Worm (Caenorhabditis elegans) whole organism, midembryonic: ENCODE measurements around the gene C03B1.4.
A peak's percentile ranks its signal among the peaks of the same experiment; 100 is the strongest.

Source experiments
- T22C8.4 ChIP-seq: fragments of 200-800 bp; sonication (Bioruptor generic); IDR thresholded peaks from 2 replicates; pipeline ENCODE4 v1.3.6; 2022; ENCODE audit warnings: missing genetic modification characterization, missing compliant biosample characterization
- cog-1 ChIP-seq: sonication (generic microtip); optimal IDR thresholded peaks from 2 replicates; lab custom pipeline; 2016; ENCODE audit warnings: missing genetic modification characterization, missing compliant biosample characterization
- flt-1 ChIP-seq: fragments of 200-800 bp; sonication (Bioruptor generic); IDR thresholded peaks from 2 replicates; pipeline ENCODE4 v1.3.6; 2022; ENCODE audit warnings: missing genetic modification characterization, missing compliant biosample characterization
- klf-2 ChIP-seq: fragments of 200-800 bp; sonication (Bioruptor generic); conservative IDR thresholded peaks from 2 replicates; pipeline ENCODE4 v1.3.6; 2022; ENCODE audit warnings: missing genetic modification reagents, missing genetic modification characterization, missing compliant biosample characterization
- med-1 ChIP-seq: sonication (generic microtip); optimal IDR thresholded peaks from 2 replicates; lab custom pipeline; 2017; ENCODE audit warnings: missing genetic modification characterization, mild to moderate bottlenecking, missing compliant biosample characterization, antibody characterized with exemption, missing genetic modification reagents; ENCODE audit not compliant: insufficient read depth
- ref-1 ChIP-seq: fragments of 200-800 bp; sonication (Bioruptor generic); conservative IDR thresholded peaks from 2 replicates; pipeline ENCODE4 v1.3.6; 2022; ENCODE audit warnings: missing genetic modification reagents, missing genetic modification characterization, missing compliant biosample characterization
- tab-1 ChIP-seq: fragments of 200-800 bp; sonication (Bioruptor generic); IDR thresholded peaks from 2 replicates; pipeline ENCODE4 v1.3.6; 2022; ENCODE audit warnings: missing genetic modification characterization, missing compliant biosample characterization
- ztf-23 ChIP-seq: fragments of 200-800 bp; sonication (Bioruptor generic); IDR thresholded peaks from 2 replicates; pipeline ENCODE4 v1.3.6; 2022; ENCODE audit warnings: missing genetic modification reagents, missing genetic modification characterization, missing compliant biosample characterization
- ztf-29 ChIP-seq: fragments of 200-800 bp; sonication (Bioruptor generic); IDR thresholded peaks from 2 replicates; pipeline ENCODE4 v1.3.6; 2022; ENCODE audit warnings: missing genetic modification reagents, missing genetic modification characterization, missing compliant biosample characterization

C03B1.4 gene

ce11 chrX:6355030-6355635, 9.2 kb upstream of the C03B1.4 start, which contains the start of gene C03B1.5:
Gene C03B1.5 (plus strand): TSS chrX:6355585.
- TF ChIP-seq tab-1 (GFP tag; lab: Robert Waterston, UW) (no peak), T22C8.4 (no peak), klf-2 (GFP tag; lab: Robert Waterston, UW) (no peak), flt-1 (GFP tag; lab: Robert Waterston, UW) (no peak), med-1 (no peak), ref-1 (GFP tag; lab: Robert Waterston, UW) (no peak)

ce11 chrX:6357772-6358171, 6.5 kb upstream of the C03B1.4 start, which contains the start of gene C03B1.10:
Gene C03B1.10 (minus strand): TSS chrX:6357872.
- TF ChIP-seq tab-1 (GFP tag; lab: Robert Waterston, UW) (no peak), ref-1 (GFP tag; lab: Robert Waterston, UW) (no peak), T22C8.4 (no peak), klf-2 (GFP tag; lab: Robert Waterston, UW) (no peak), flt-1 (GFP tag; lab: Robert Waterston, UW) (no peak), med-1 (no peak), ztf-29 (no peak), ztf-23 (GFP tag; lab: Robert Waterston, UW) (no peak), cog-1 (no peak)

ce11 chrX:6360077-6360476, 4.2 kb upstream of the C03B1.4 start:
- TF ChIP-seq ztf-23 (GFP tag; lab: Robert Waterston, UW) (no peak), klf-2 (GFP tag; lab: Robert Waterston, UW) (no peak), tab-1 (GFP tag; lab: Robert Waterston, UW) (no peak), ztf-29 (no peak), med-1 (no peak), ref-1 (GFP tag; lab: Robert Waterston, UW) (no peak), cog-1 (no peak), flt-1 (GFP tag; lab: Robert Waterston, UW) (no peak)

ce11 chrX:6360658-6361057, 3.6 kb upstream of the C03B1.4 start, which contains the start of gene C03B1.14:
Gene C03B1.14 (minus strand): TSS chrX:6360758.
- TF ChIP-seq klf-2 (GFP tag; lab: Robert Waterston, UW) (no peak), cog-1 (no peak), tab-1 (GFP tag; lab: Robert Waterston, UW) (no peak), ref-1 (GFP tag; lab: Robert Waterston, UW) (no peak), flt-1 (GFP tag; lab: Robert Waterston, UW) (no peak), ztf-29 (no peak), ztf-23 (GFP tag; lab: Robert Waterston, UW) (no peak), T22C8.4 (no peak), med-1 (no peak)

- TF ChIP-seq ztf-29 (no peak), med-1 (no peak), cog-1 (no peak), ztf-23 (GFP tag; lab: Robert Waterston, UW) (no peak), tab-1 (GFP tag; lab: Robert Waterston, UW) (no peak), ref-1 (GFP tag; lab: Robert Waterston, UW) (no peak), T22C8.4 (no peak), flt-1 (GFP tag; lab: Robert Waterston, UW) (no peak), klf-2 (GFP tag; lab: Robert Waterston, UW) (no peak)
Observed at ce11 chrX:6365715-6366114, 1.4 kb downstream of the C03B1.4 start, which contains the start of gene C03B1.3. Gene C03B1.3 (plus strand): TSS chrX:6366015.

- TF ChIP-seq klf-2 (GFP tag; lab: Robert Waterston, UW) (no peak), cog-1 (no peak), ztf-23 (GFP tag; lab: Robert Waterston, UW) (no peak), flt-1 (GFP tag; lab: Robert Waterston, UW) (no peak), ztf-29 (no peak), ref-1 (GFP tag; lab: Robert Waterston, UW) (no peak), med-1 (no peak), T22C8.4 (no peak), tab-1 (GFP tag; lab: Robert Waterston, UW) (no peak)
Observed at ce11 chrX:6369717-6370116, 5.4 kb downstream of the C03B1.4 start, which contains the start of gene C03B1.2. Gene C03B1.2 (plus strand): TSS chrX:6370017.

ce11 chrX:6371192-6372116, 7.2 kb downstream of the C03B1.4 start:
- TF ChIP-seq ztf-29 (peak; percentile 85), ref-1 (GFP tag; lab: Robert Waterston, UW) (peak; percentile 78), ztf-23 (GFP tag; lab: Robert Waterston, UW) (peak; percentile 87), klf-2 (GFP tag; lab: Robert Waterston, UW) (peak; percentile 86), tab-1 (GFP tag; lab: Robert Waterston, UW) (peak; percentile 87), T22C8.4 (peak; percentile 75), flt-1 (GFP tag; lab: Robert Waterston, UW) (peak; percentile 94), cog-1 (peak; percentile 57), med-1 (peak; percentile 38)

ce11 chrX:6373348-6373747, 9.1 kb downstream of the C03B1.4 start, which contains the start of gene C03B1.17:
Gene C03B1.17 (plus strand): TSS chrX:6373648.
- TF ChIP-seq flt-1 (GFP tag; lab: Robert Waterston, UW): no peak
- TF ChIP-seq T22C8.4: no peak
- TF ChIP-seq med-1: no peak
- no peak for TF ChIP-seq ztf-23 (GFP tag; lab: Robert Waterston, UW)
- no peak for TF ChIP-seq tab-1 (GFP tag; lab: Robert Waterston, UW)
- TF ChIP-seq klf-2 (GFP tag; lab: Robert Waterston, UW): no peak

ce11 chrX:6374451-6374850, 10.2 kb downstream of the C03B1.4 start, which contains the start of gene C03B1.1:
Gene C03B1.1 (plus strand): TSS chrX:6374751.
- TF ChIP-seq flt-1 (GFP tag; lab: Robert Waterston, UW) (no peak), ztf-29 (no peak), ztf-23 (GFP tag; lab: Robert Waterston, UW) (no peak), med-1 (no peak), tab-1 (GFP tag; lab: Robert Waterston, UW) (no peak), cog-1 (no peak), klf-2 (GFP tag; lab: Robert Waterston, UW) (no peak), T22C8.4 (no peak), ref-1 (GFP tag; lab: Robert Waterston, UW) (no peak)
